Worm (Caenorhabditis elegans) whole organism, L4 larva: ENCODE measurements around the gene F58E6.5.

Source experiments
- D1046.2 ChIP-seq: fragments of 200-800 bp; sonication (Bioruptor generic); IDR thresholded peaks from 2 replicates; pipeline ENCODE4 v1.3.6; 2022; ENCODE audit warnings: missing genetic modification characterization, missing compliant biosample characterization
- F10B5.3 ChIP-seq: sonication (generic microtip); optimal IDR thresholded peaks from 2 replicates; lab custom pipeline; 2016; ENCODE audit warnings: mild to moderate bottlenecking, missing genetic modification characterization, missing compliant biosample characterization
- F26F4.8 ChIP-seq: fragments of 200-800 bp; sonication (Bioruptor generic); conservative IDR thresholded peaks from 2 replicates; pipeline ENCODE4 v1.3.6; 2022; ENCODE audit warnings: missing genetic modification characterization, missing compliant biosample characterization
- F49E8.2 ChIP-seq: sonication (generic microtip); optimal IDR thresholded peaks from 2 replicates; lab custom pipeline; 2016; ENCODE audit warnings: missing compliant biosample characterization, mild to moderate bottlenecking, missing genetic modification characterization, borderline replicate concordance
- Y105C5A.15 ChIP-seq: fragments of 200-800 bp; sonication (Bioruptor generic); IDR thresholded peaks from 2 replicates; pipeline ENCODE4 v1.3.6; 2022; ENCODE audit warnings: missing genetic modification characterization, missing compliant biosample characterization
- Y5F2A.4 ChIP-seq: fragments of 200-800 bp; sonication (Bioruptor generic); optimal IDR thresholded peaks from 2 replicates; lab custom pipeline; 2018; ENCODE audit warnings: mild to moderate bottlenecking, missing genetic modification characterization, missing compliant biosample characterization
- Y75B8A.6 ChIP-seq: fragments of 200-800 bp; sonication (Bioruptor generic); IDR thresholded peaks from 2 replicates; pipeline ENCODE4 v1.3.6; 2022; ENCODE audit warnings: missing genetic modification reagents, missing genetic modification characterization, missing compliant biosample characterization
- ZK337.2 ChIP-seq: fragments of 200-800 bp; sonication (Bioruptor generic); IDR thresholded peaks from 2 replicates; pipeline ENCODE4 v1.3.6; 2022; ENCODE audit warnings: missing genetic modification reagents, missing genetic modification characterization, missing compliant biosample characterization
- ZK546.5 ChIP-seq, 2 experiments: sonication (generic microtip); optimal IDR thresholded peaks; 2 replicates each; lab custom pipeline; 2017; ENCODE audit warnings: missing biosample characterization in 2 of 2, missing genetic modification characterization in 2 of 2
- ceh-20 ChIP-seq: fragments of 200-800 bp; sonication (Bioruptor generic); IDR thresholded peaks from 2 replicates; pipeline ENCODE4 v1.3.6; 2022; ENCODE audit warnings: missing genetic modification reagents, missing genetic modification characterization, missing compliant biosample characterization
- ceh-28 ChIP-seq: fragments of 150-350 bp; optimal IDR thresholded peaks from 2 replicates; lab custom pipeline; 2014; ENCODE audit warnings: missing biosample characterization, missing genetic modification reagents, missing genetic modification characterization
- ces-1 ChIP-seq: fragments of 150-350 bp; sonication (generic microtip); optimal IDR thresholded peaks from 4 replicates; lab custom pipeline; 2014; ENCODE audit warnings: missing biosample characterization, missing genetic modification reagents, missing genetic modification characterization
- daf-16 ChIP-seq, 3 experiments: sonication (generic microtip); optimal IDR thresholded peaks; 2 replicates each; lab custom pipeline; 2016 to 2017; ENCODE audit warnings: missing genetic modification characterization in 3 of 3, missing genetic modification reagents in 3 of 3, mild to moderate bottlenecking in 2 of 3, missing compliant biosample characterization in 2 of 3, missing biosample characterization in 1 of 3, moderate library complexity in 1 of 3
- daf-19 ChIP-seq: fragments of 200-800 bp; sonication (Bioruptor generic); conservative IDR thresholded peaks from 2 replicates; pipeline ENCODE4 v1.3.6; 2022; ENCODE audit warnings: missing genetic modification characterization, missing compliant biosample characterization
- daf-8 ChIP-seq: fragments of 200-800 bp; sonication (Bioruptor generic); IDR thresholded peaks from 2 replicates; pipeline ENCODE4 v1.3.6; 2022; ENCODE audit warnings: missing genetic modification characterization, missing compliant biosample characterization
- dmd-8 ChIP-seq: fragments of 200-800 bp; sonication (Bioruptor generic); IDR thresholded peaks from 2 replicates; pipeline ENCODE4 v1.3.6; 2022; ENCODE audit warnings: missing genetic modification characterization, missing compliant biosample characterization
- dmd-9 ChIP-seq: fragments of 200-800 bp; sonication (Bioruptor generic); IDR thresholded peaks from 2 replicates; pipeline ENCODE4 v1.3.6; 2022; ENCODE audit warnings: missing genetic modification reagents, missing genetic modification characterization, missing compliant biosample characterization
- dpl-1 ChIP-seq: fragments of 150-350 bp; optimal IDR thresholded peaks from 2 replicates; lab custom pipeline; 2014; ENCODE audit warnings: missing biosample characterization, missing genetic modification reagents, missing genetic modification characterization
- duxl-1 ChIP-seq: sonication (generic microtip); optimal IDR thresholded peaks from 2 replicates; lab custom pipeline; 2016; ENCODE audit warnings: mild to moderate bottlenecking, missing genetic modification characterization, moderate library complexity, missing compliant biosample characterization; ENCODE audit not compliant: poor library complexity
- dve-1 ChIP-seq: sonication (generic microtip); optimal IDR thresholded peaks from 2 replicates; lab custom pipeline; 2017; ENCODE audit warnings: antibody characterized with exemption, mild to moderate bottlenecking, missing genetic modification characterization, missing compliant biosample characterization; ENCODE audit not compliant: insufficient read depth
- fos-1 ChIP-seq: fragments of 150-350 bp; optimal IDR thresholded peaks from 2 replicates; lab custom pipeline; 2014; ENCODE audit warnings: missing biosample characterization, missing genetic modification characterization
- hlh-30 ChIP-seq: sonication (generic microtip); optimal IDR thresholded peaks from 2 replicates; lab custom pipeline; 2017; ENCODE audit warnings: antibody characterized with exemption, mild to moderate bottlenecking, missing genetic modification characterization, missing compliant biosample characterization; ENCODE audit not compliant: insufficient read depth
- hmg-1.1 ChIP-seq: fragments of 200-800 bp; sonication (Bioruptor generic); IDR thresholded peaks from 2 replicates; pipeline ENCODE4 v1.3.6; 2022; ENCODE audit warnings: missing genetic modification reagents, missing genetic modification characterization, missing compliant biosample characterization
- lin-1 ChIP-seq: fragments of 200-800 bp; sonication (Bioruptor generic); IDR thresholded peaks from 2 replicates; pipeline ENCODE4 v1.3.6; 2022; ENCODE audit warnings: missing genetic modification reagents, missing genetic modification characterization, missing compliant biosample characterization
- lin-13 ChIP-seq: fragments of 150-350 bp; optimal IDR thresholded peaks from 2 replicates; lab custom pipeline; 2014; ENCODE audit warnings: missing biosample characterization, missing genetic modification reagents, missing genetic modification characterization
- lin-29 ChIP-seq: fragments of 200-800 bp; sonication (Bioruptor generic); IDR thresholded peaks from 2 replicates; pipeline ENCODE4 v1.3.6; 2022; ENCODE audit warnings: missing genetic modification reagents, missing genetic modification characterization, missing compliant biosample characterization
- lin-38 ChIP-seq: fragments of 200-800 bp; sonication (Bioruptor generic); IDR thresholded peaks from 2 replicates; pipeline ENCODE4 v1.3.6; 2022; ENCODE audit warnings: missing genetic modification reagents, missing genetic modification characterization, missing compliant biosample characterization
- lsy-2 ChIP-seq, 2 experiments: fragments of 150-350 bp in 1 of 2; sonication (generic microtip) in 1 of 2; optimal IDR thresholded peaks; 2 replicates each; lab custom pipeline; 2014 to 2017; ENCODE audit warnings: missing biosample characterization in 2 of 2, missing genetic modification characterization in 2 of 2
- mdl-1 ChIP-seq, 2 experiments: fragments of 150-350 bp in 1 of 2; sonication (generic microtip) in 1 of 2; optimal IDR thresholded peaks; 2 replicates each; lab custom pipeline; 2014 to 2017; ENCODE audit warnings: missing biosample characterization in 2 of 2, missing genetic modification characterization in 2 of 2
- mdt-29 ChIP-seq: fragments of 200-800 bp; sonication (Bioruptor generic); IDR thresholded peaks from 2 replicates; pipeline ENCODE4 v1.3.6; 2022; ENCODE audit warnings: missing genetic modification reagents, missing genetic modification characterization, missing compliant biosample characterization
- mes-2 ChIP-seq: sonication (generic microtip); optimal IDR thresholded peaks from 2 replicates; lab custom pipeline; 2016; ENCODE audit warnings: missing genotype, mild to moderate bottlenecking, missing genetic modification characterization, missing compliant biosample characterization; ENCODE audit not compliant: poor library complexity, severe bottlenecking
- nhr-237 ChIP-seq: sonication (generic microtip); optimal IDR thresholded peaks from 2 replicates; lab custom pipeline; 2017; ENCODE audit warnings: missing biosample characterization, missing genetic modification characterization
- nhr-28 ChIP-seq: fragments of 150-350 bp; optimal IDR thresholded peaks from 2 replicates; lab custom pipeline; 2014; ENCODE audit warnings: missing biosample characterization, missing genetic modification characterization
- nhr-41 ChIP-seq: fragments of 200-800 bp; sonication (Bioruptor generic); IDR thresholded peaks from 2 replicates; pipeline ENCODE4 v1.3.6; 2022; ENCODE audit warnings: missing genetic modification reagents, missing genetic modification characterization, missing compliant biosample characterization
- nhr-42 ChIP-seq: fragments of 200-800 bp; sonication (Bioruptor generic); IDR thresholded peaks from 2 replicates; pipeline ENCODE4 v1.3.6; 2022; ENCODE audit warnings: missing genetic modification characterization, missing compliant biosample characterization
- nhr-6 ChIP-seq: fragments of 150-350 bp; optimal IDR thresholded peaks from 2 replicates; lab custom pipeline; 2014; ENCODE audit warnings: missing biosample characterization, missing genetic modification characterization
- nhr-77 ChIP-seq: fragments of 150-350 bp; optimal IDR thresholded peaks from 2 replicates; lab custom pipeline; 2014; ENCODE audit warnings: missing biosample characterization, missing genetic modification characterization
- pha-4 ChIP-seq, 2 experiments: fragments of 150-350 bp in 1 of 2; fragments of 200-800 bp in 1 of 2; sonication (Bioruptor generic) in 1 of 2; IDR thresholded peaks in 1 of 2; optimal IDR thresholded peaks in 1 of 2; 2 replicates each; pipeline versions ENCODE4 v1.3.6 to Lab custom; 2014 to 2022; ENCODE audit warnings: missing genetic modification characterization in 2 of 2, missing genetic modification reagents in 2 of 2, missing biosample characterization in 1 of 2, missing compliant biosample characterization in 1 of 2
- pqm-1 ChIP-seq: sonication (generic microtip); optimal IDR thresholded peaks from 2 replicates; lab custom pipeline; 2017; ENCODE audit warnings: missing biosample characterization, missing genetic modification characterization
- saeg-2 ChIP-seq: fragments of 200-800 bp; sonication (Bioruptor generic); IDR thresholded peaks from 2 replicates; pipeline ENCODE4 v1.3.6; 2022; ENCODE audit warnings: missing genetic modification reagents, missing genetic modification characterization, missing compliant biosample characterization
- tag-97 ChIP-seq: fragments of 200-800 bp; sonication (Bioruptor generic); IDR thresholded peaks from 2 replicates; pipeline ENCODE4 v1.3.6; 2022; ENCODE audit warnings: missing genetic modification characterization, missing compliant biosample characterization
- tra-1 ChIP-seq: fragments of 200-800 bp; sonication (Bioruptor generic); IDR thresholded peaks from 2 replicates; pipeline ENCODE4 v1.3.6; 2022; ENCODE audit warnings: missing genetic modification reagents, missing genetic modification characterization, missing compliant biosample characterization
- unc-39 ChIP-seq: sonication (generic microtip); optimal IDR thresholded peaks from 2 replicates; lab custom pipeline; 2017; ENCODE audit warnings: missing biosample characterization, missing genetic modification characterization
- vab-7 ChIP-seq: fragments of 200-800 bp; sonication (Bioruptor generic); IDR thresholded peaks from 2 replicates; pipeline ENCODE4 v1.3.6; 2022; ENCODE audit warnings: missing genetic modification reagents, missing genetic modification characterization, missing compliant biosample characterization
- zfp-3 ChIP-seq: fragments of 200-800 bp; sonication (Bioruptor generic); conservative IDR thresholded peaks from 2 replicates; pipeline ENCODE4 v1.3.6; 2022; ENCODE audit warnings: missing genetic modification reagents, missing genetic modification characterization, missing compliant biosample characterization
- zip-11 ChIP-seq: fragments of 200-800 bp; sonication (Bioruptor generic); IDR thresholded peaks from 2 replicates; pipeline ENCODE4 v1.3.6; 2022; ENCODE audit warnings: missing genetic modification characterization, missing compliant biosample characterization
- zip-2 ChIP-seq: fragments of 150-350 bp; optimal IDR thresholded peaks from 2 replicates; lab custom pipeline; 2014; ENCODE audit warnings: missing biosample characterization, missing genetic modification characterization
- ztf-11 ChIP-seq: fragments of 150-350 bp; optimal IDR thresholded peaks from 2 replicates; lab custom pipeline; 2014; ENCODE audit warnings: missing biosample characterization, missing genetic modification characterization
- ztf-7 ChIP-seq: fragments of 150-350 bp; optimal IDR thresholded peaks from 2 replicates; lab custom pipeline; 2014; ENCODE audit warnings: missing biosample characterization, missing genetic modification characterization

Gene F58E6.5

ce11 chrV:9729462-9730162, 24.7 kb downstream of the F58E6.5 start, which contains the start of the genes aagr-3 and drap-1:
TSS of gene aagr-3 (minus strand) at chrV:9729512.
TSS of gene drap-1 (plus strand) at chrV:9730106.
- TF ChIP-seq hmg-1.1 (GFP tag; lab: Robert Waterston, UW) (peak; percentile 39; the same call in 1 of the 2 replicates), tra-1 (GFP tag; lab: Robert Waterston, UW) (no peak), ZK337.2 (GFP tag; lab: Robert Waterston, UW) (no peak), pha-4 (GFP tag; IDR thresholded peaks at IDR 0.05; lab: Robert Waterston, UW) (no peak), pha-4 (tag; optimal IDR thresholded peaks at IDR 0.05; lab: Kevin White, UChicago) (peak; percentile 67), Y105C5A.15 (GFP tag; lab: Robert Waterston, UW) (no peak), hlh-30 (tag; lab: Kevin White, UChicago) (peak; percentile 74), daf-16 (GFP tag; optimal IDR thresholded peaks at IDR 0.05; lab: Kevin White, UChicago) (no peak), daf-16 (tag; optimal IDR thresholded peaks at IDR 0.05; lab: Kevin White, UChicago) (peak; percentile 82), ceh-20 (GFP tag; lab: Robert Waterston, UW) (no peak), zfp-3 (no peak), nhr-237 (no peak), daf-19 (no peak), mdl-1 (tag; optimal IDR thresholded peaks at IDR 0.05; lab: Kevin White, UChicago) (peak in 1 of 2 experiments; percentile 33), fos-1 (tag; lab: Kevin White, UChicago) (no peak), F26F4.8 (no peak), tag-97 (no peak), dmd-9 (no peak), mes-2 (peak; percentile 67), ZK546.5 (tag; optimal IDR thresholded peaks at IDR 0.05; lab: Kevin White, UChicago) (no peak), daf-8 (GFP tag; lab: Robert Waterston, UW) (no peak), Y75B8A.6 (no peak), Y5F2A.4 (GFP tag; lab: Kevin White, UChicago) (no peak), ztf-11 (tag; lab: Kevin White, UChicago) (no peak), ceh-28 (tag; lab: Kevin White, UChicago) (no peak), nhr-6 (peak; percentile 84), nhr-41 (GFP tag; lab: Robert Waterston, UW) (no peak), F10B5.3 (tag; lab: Kevin White, UChicago) (no peak), zip-2 (no peak), pqm-1 (tag; lab: Kevin White, UChicago) (peak; percentile 27), lin-1 (GFP tag; lab: Robert Waterston, UW) (no peak), zip-11 (GFP tag; lab: Robert Waterston, UW) (no peak), dmd-8 (GFP tag; lab: Robert Waterston, UW) (no peak), saeg-2 (no peak), dve-1 (tag; lab: Kevin White, UChicago) (peak; percentile 65), mdt-29 (GFP tag; lab: Robert Waterston, UW) (no peak), nhr-42 (no peak), nhr-77 (tag; lab: Kevin White, UChicago) (peak; percentile 66), lin-38 (GFP tag; lab: Robert Waterston, UW) (peak; percentile 78), vab-7 (GFP tag; lab: Robert Waterston, UW) (no peak), nhr-28 (tag; lab: Kevin White, UChicago) (peak; percentile 57), unc-39 (tag; lab: Kevin White, UChicago) (no peak), F49E8.2 (no peak), lsy-2 (tag; optimal IDR thresholded peaks at IDR 0.05; lab: Kevin White, UChicago) (peak in 1 of 2 experiments; percentile 89), lin-13 (GFP tag; lab: Kevin White, UChicago) (peak; percentile 43), lin-29 (GFP tag; lab: Robert Waterston, UW) (no peak), ces-1 (GFP tag; lab: Kevin White, UChicago) (no peak), ztf-7 (tag; lab: Kevin White, UChicago) (no peak), duxl-1 (tag; lab: Kevin White, UChicago) (no peak), dpl-1 (peak; percentile 70), D1046.2 (no peak)
